Fruit fly (Drosophila melanogaster) whole organism, embryonic: ENCODE measurements around the gene RfC4.

ENCODE experiments used
- Aef1 ChIP-seq: fragments of 200-800 bp; sonication (Bioruptor generic); IDR thresholded peaks from 3 replicates; pipeline ENCODE4 v1.3.6; 2022; ENCODE audit warnings: missing biosample characterization, missing genetic modification characterization
- Atf6 ChIP-seq: fragments of 200-800 bp; sonication (Bioruptor generic); IDR thresholded peaks from 2 replicates; pipeline ENCODE4 v1.3.6; 2022; ENCODE audit warnings: missing biosample characterization, missing genetic modification characterization
- Awh ChIP-seq: fragments of 200-800 bp; sonication (Bioruptor generic); IDR thresholded peaks from 2 replicates; pipeline ENCODE4, ENCODE4 v1.3.6; 2022; ENCODE audit warnings: missing biosample characterization, missing genetic modification characterization
- B-H1 ChIP-seq: fragments of 200-800 bp; sonication (Bioruptor generic); IDR thresholded peaks from 3 replicates; pipeline ENCODE4 v1.3.6; 2022; ENCODE audit warnings: missing biosample characterization, missing genetic modification characterization
- BEAF-32 ChIP-seq: fragments of 200-800 bp; sonication (Bioruptor generic); optimal IDR thresholded peaks from 3 replicates; lab custom pipeline; 2017; ENCODE audit warnings: missing biosample characterization, missing genetic modification characterization, mild to moderate bottlenecking, moderate library complexity, missing genetic modification reagents
- Bdp1 ChIP-seq: fragments of 200-800 bp; sonication (Bioruptor generic); optimal IDR thresholded peaks from 3 replicates; lab custom pipeline; 2016; ENCODE audit warnings: missing biosample characterization, missing genetic modification characterization
- Blimp-1 ChIP-seq: fragments of 200-800 bp; sonication (Bioruptor generic); optimal IDR thresholded peaks from 3 replicates; lab custom pipeline; 2018; ENCODE audit warnings: missing biosample characterization, missing genetic modification characterization, mild to moderate bottlenecking, moderate library complexity, missing genetic modification reagents
- CG10147 ChIP-seq: fragments of 200-800 bp; sonication (Bioruptor generic); optimal IDR thresholded peaks from 2 replicates; lab custom pipeline; 2019; ENCODE audit warnings: missing biosample characterization, mild to moderate bottlenecking, missing genetic modification characterization, moderate library complexity
- CG10267 ChIP-seq: fragments of 200-800 bp; sonication (Bioruptor generic); optimal IDR thresholded peaks from 2 replicates; lab custom pipeline; 2018; ENCODE audit warnings: missing biosample characterization, mild to moderate bottlenecking, missing genetic modification characterization, moderate library complexity
- CG12769 ChIP-seq: fragments of 200-800 bp; sonication (Bioruptor generic); optimal IDR thresholded peaks from 2 replicates; lab custom pipeline; 2019; ENCODE audit warnings: missing biosample characterization, mild to moderate bottlenecking, missing genetic modification characterization, moderate library complexity
- CG14014 ChIP-seq: fragments of 200-800 bp; sonication (Bioruptor generic); IDR thresholded peaks from 2 replicates; pipeline ENCODE4 v1.3.6; 2022; ENCODE audit warnings: missing biosample characterization, missing genetic modification characterization
- CG16813 ChIP-seq: fragments of 200-800 bp; sonication (Bioruptor generic); IDR thresholded peaks from 3 replicates; pipeline ENCODE4 v1.3.6; 2022; ENCODE audit warnings: missing biosample characterization, missing genetic modification characterization; ENCODE audit not compliant: partially characterized antibody
- CG17568 ChIP-seq: fragments of 200-800 bp; sonication (Bioruptor generic); optimal IDR thresholded peaks from 2 replicates; lab custom pipeline; 2018; ENCODE audit warnings: missing biosample characterization, mild to moderate bottlenecking, missing genetic modification characterization, moderate library complexity
- CG18262 ChIP-seq: fragments of 200-800 bp; optimal IDR thresholded peaks from 3 replicates; lab custom pipeline; 2019; ENCODE audit warnings: missing biosample characterization, mild to moderate bottlenecking, missing genetic modification characterization, moderate library complexity
- CG2120 ChIP-seq: fragments of 200-800 bp; sonication (Bioruptor generic); optimal IDR thresholded peaks from 3 replicates; lab custom pipeline; 2016; ENCODE audit warnings: missing biosample characterization, missing genetic modification characterization
- CG2875 ChIP-seq: fragments of 200-800 bp; sonication (Bioruptor generic); optimal IDR thresholded peaks from 2 replicates; lab custom pipeline; 2017; ENCODE audit warnings: missing biosample characterization, mild to moderate bottlenecking, missing genetic modification characterization, missing genetic modification reagents
- CG3995 ChIP-seq: fragments of 200-800 bp; sonication (Bioruptor generic); optimal IDR thresholded peaks from 3 replicates; lab custom pipeline; 2016; ENCODE audit warnings: missing biosample characterization, missing genetic modification characterization
- CG4360 ChIP-seq: fragments of 200-800 bp; sonication (Bioruptor generic); IDR thresholded peaks from 2 replicates; pipeline ENCODE4 v1.3.6; 2022; ENCODE audit warnings: missing biosample characterization, missing genetic modification characterization
- CG8388 ChIP-seq: fragments of 200-800 bp; sonication (Bioruptor generic); optimal IDR thresholded peaks from 2 replicates; lab custom pipeline; 2019; ENCODE audit warnings: missing biosample characterization, mild to moderate bottlenecking, missing genetic modification characterization, moderate library complexity
- CkIIα-i1 ChIP-seq: fragments of 200-800 bp; sonication (Bioruptor generic); IDR thresholded peaks from 2 replicates; pipeline ENCODE4 v1.3.6; 2022; ENCODE audit warnings: missing biosample characterization, missing genetic modification characterization
- CoRest ChIP-seq: fragments of 200-800 bp; sonication (Bioruptor generic); optimal IDR thresholded peaks from 3 replicates; lab custom pipeline; 2018; ENCODE audit warnings: missing biosample characterization, mild to moderate bottlenecking, missing genetic modification characterization, moderate library complexity
- Dll ChIP-seq: fragments of 200-800 bp; sonication (Bioruptor generic); IDR thresholded peaks from 4 replicates; pipeline ENCODE4 v1.3.6; 2022; ENCODE audit warnings: missing biosample characterization, missing genetic modification characterization; ENCODE audit not compliant: partially characterized antibody
- Doc3 ChIP-seq: fragments of 200-800 bp; sonication (Bioruptor generic); IDR thresholded peaks from 3 replicates; pipeline ENCODE4 v1.3.6; 2022; ENCODE audit warnings: missing biosample characterization, missing genetic modification characterization; ENCODE audit not compliant: partially characterized antibody
- Ets65A ChIP-seq: fragments of 200-800 bp; sonication (Bioruptor generic); peaks from one replicate; lab custom pipeline; 2016; ENCODE audit warnings: missing biosample characterization, missing genetic modification characterization
- Ets97D ChIP-seq: fragments of 200-800 bp; sonication (Bioruptor generic); optimal IDR thresholded peaks from 3 replicates; lab custom pipeline; 2016; ENCODE audit warnings: missing biosample characterization, missing genetic modification characterization
- GATAe ChIP-seq: fragments of 200-800 bp; sonication (Bioruptor generic); conservative IDR thresholded peaks from 2 replicates; pipeline ENCODE4 v1.3.6; 2022; ENCODE audit warnings: missing biosample characterization, missing genetic modification characterization
- HHEX ChIP-seq: fragments of 200-800 bp; sonication (Bioruptor generic); optimal IDR thresholded peaks from 3 replicates; lab custom pipeline; 2017; ENCODE audit warnings: missing biosample characterization, mild to moderate bottlenecking, missing genetic modification characterization, missing genetic modification reagents
- HmgZ ChIP-seq: fragments of 200-800 bp; sonication (Bioruptor generic); optimal IDR thresholded peaks from 2 replicates; lab custom pipeline; 2018; ENCODE audit warnings: missing biosample characterization, mild to moderate bottlenecking, missing genetic modification characterization
- Kr ChIP-seq: fragments of 200-800 bp; sonication (Bioruptor generic); optimal IDR thresholded peaks from 2 replicates; lab custom pipeline; 2017; ENCODE audit warnings: missing biosample characterization, mild to moderate bottlenecking, missing genetic modification characterization
- Med ChIP-seq: fragments of 200-800 bp; sonication (Bioruptor generic); peaks from one replicate; lab custom pipeline; 2016; ENCODE audit warnings: missing biosample characterization, missing genetic modification characterization, mild to moderate bottlenecking, inconsistent platforms, moderate library complexity
- Meics ChIP-seq: fragments of 200-800 bp; sonication (Bioruptor generic); optimal IDR thresholded peaks from 2 replicates; lab custom pipeline; 2017; ENCODE audit warnings: missing biosample characterization, mild to moderate bottlenecking, missing genetic modification characterization
- Myb ChIP-seq: fragments of 200-800 bp; sonication (Bioruptor generic); optimal IDR thresholded peaks from 2 replicates; lab custom pipeline; 2016; ENCODE audit warnings: missing biosample characterization, missing genetic modification characterization
- Rfx ChIP-seq: fragments of 200-800 bp; sonication (Bioruptor generic); IDR thresholded peaks from 2 replicates; pipeline ENCODE4 v1.3.6; 2022; ENCODE audit warnings: missing biosample characterization, missing genetic modification characterization
- Spps ChIP-seq: fragments of 200-800 bp; sonication (Bioruptor generic); optimal IDR thresholded peaks from 2 replicates; lab custom pipeline; 2018; ENCODE audit warnings: missing biosample characterization, mild to moderate bottlenecking, missing genetic modification characterization
- Tbp ChIP-seq: fragments of >200 bp; optimal IDR thresholded peaks from 2 replicates; lab custom pipeline; 2018; ENCODE audit warnings: missing biosample characterization, missing genetic modification characterization
- YL-1 ChIP-seq: fragments of 200-800 bp; sonication (Bioruptor generic); optimal IDR thresholded peaks from 3 replicates; lab custom pipeline; 2017; ENCODE audit warnings: missing biosample characterization, mild to moderate bottlenecking, missing genetic modification characterization
- ato ChIP-seq: fragments of 200-800 bp; sonication (Bioruptor generic); IDR thresholded peaks from 2 replicates; pipeline ENCODE4 v1.3.6; 2022; ENCODE audit warnings: missing biosample characterization, missing genetic modification characterization; ENCODE audit not compliant: partially characterized antibody
- chinmo ChIP-seq: fragments of 200-800 bp; sonication (Bioruptor generic); IDR thresholded peaks from 4 replicates; pipeline ENCODE4 v1.3.6; 2022; ENCODE audit warnings: missing biosample characterization, missing genetic modification characterization; ENCODE audit not compliant: partially characterized antibody
- crp ChIP-seq, 2 experiments: fragments of 200-800 bp; sonication (Bioruptor generic); optimal IDR thresholded peaks; 2 replicates in 1 of 2; 3 replicates in 1 of 2; lab custom pipeline; 2017; ENCODE audit warnings: missing biosample characterization in 2 of 2, missing genetic modification characterization in 2 of 2, mild to moderate bottlenecking in 1 of 2, moderate library complexity in 1 of 2
- ems ChIP-seq: fragments of 200-800 bp; sonication (Bioruptor generic); optimal IDR thresholded peaks from 3 replicates; lab custom pipeline; 2016; ENCODE audit warnings: missing biosample characterization, missing genetic modification characterization
- ewg ChIP-seq: fragments of 200-800 bp; sonication (Bioruptor generic); optimal IDR thresholded peaks from 3 replicates; lab custom pipeline; 2017; ENCODE audit warnings: mild to moderate bottlenecking, missing biosample characterization, missing genetic modification reagents, missing genetic modification characterization
- eyg ChIP-seq: fragments of 200-800 bp; sonication (Bioruptor generic); optimal IDR thresholded peaks from 3 replicates; lab custom pipeline; 2016; ENCODE audit warnings: missing biosample characterization, missing genetic modification characterization
- gfzf ChIP-seq: fragments of 200-800 bp; sonication (Bioruptor generic); optimal IDR thresholded peaks from 2 replicates; lab custom pipeline; 2016; ENCODE audit warnings: missing biosample characterization, mild to moderate bottlenecking, missing genetic modification characterization, moderate library complexity
- grau ChIP-seq: fragments of 200-800 bp; optimal IDR thresholded peaks from 3 replicates; lab custom pipeline; 2019; ENCODE audit warnings: missing biosample characterization, mild to moderate bottlenecking, missing genetic modification characterization, moderate library complexity
- h ChIP-seq: fragments of >200 bp; optimal IDR thresholded peaks from 2 replicates; lab custom pipeline; 2017
- lov ChIP-seq, 2 experiments: fragments of 200-800 bp in 1 of 2; fragments of >200 bp in 1 of 2; sonication (Bioruptor generic) in 1 of 2; IDR thresholded peaks in 1 of 2; optimal IDR thresholded peaks in 1 of 2; 2 replicates in 1 of 2; 3 replicates in 1 of 2; pipeline versions ENCODE4 v1.3.6 to Lab custom; 2017 to 2022; ENCODE audit warnings: missing biosample characterization in 1 of 2, missing genetic modification characterization in 1 of 2
- unpg ChIP-seq: fragments of 200-800 bp; sonication (Bioruptor generic); optimal IDR thresholded peaks from 3 replicates; lab custom pipeline; 2018; ENCODE audit warnings: missing biosample characterization, mild to moderate bottlenecking, missing genetic modification characterization, moderate library complexity
- vvl ChIP-seq: fragments of 200-800 bp; sonication (Bioruptor generic); IDR thresholded peaks from 2 replicates; pipeline ENCODE4 v1.3.6; 2022; ENCODE audit warnings: missing biosample characterization, missing genetic modification characterization

RfC4 gene

DNA sequence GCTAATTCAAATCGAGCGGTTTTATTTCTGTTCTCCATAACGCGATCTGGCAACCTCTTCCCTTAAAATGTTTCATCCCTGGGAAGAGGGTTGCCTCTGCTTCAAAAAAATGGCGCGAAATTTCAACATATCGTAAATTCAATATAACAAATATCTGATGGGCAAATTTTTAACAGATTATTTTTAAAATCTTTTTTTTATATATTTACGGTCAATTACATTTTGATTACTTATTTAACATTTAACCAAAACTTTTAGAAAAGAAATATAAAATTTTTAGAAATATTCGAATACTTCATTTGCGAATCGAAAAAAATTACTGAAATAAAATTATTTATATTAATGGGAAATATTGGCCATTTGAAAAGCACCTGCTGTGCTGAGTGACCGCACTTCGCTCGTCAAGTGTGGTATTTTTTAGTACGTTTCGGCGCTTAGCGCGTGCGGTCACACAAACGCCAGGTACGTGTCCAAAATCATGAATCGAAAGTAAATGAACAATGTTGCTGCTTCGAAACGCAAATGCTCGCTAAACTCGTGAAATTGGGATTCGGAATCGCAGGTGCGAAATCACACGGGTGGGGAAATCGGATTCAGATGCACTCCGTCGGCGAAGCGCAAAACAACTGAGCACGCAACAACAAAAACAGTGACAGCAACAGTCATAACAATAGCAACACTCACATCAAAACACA is 34.3 kb upstream of the RfC4 start, which contains the start of gene Ero1L (continued):
- TF ChIP-seq lov (optimal IDR thresholded peaks at IDR 0.05; lab: Kevin White, UChicago) (no peak), lov (GFP tag; IDR thresholded peaks at IDR 0.05; lab: Robert Waterston, UW) (0 out of 3 replicates have a peak, but pooled peaks have one; percentile 47), Aef1 (GFP tag; lab: Robert Waterston, UW) (peak; percentile 52), CG10147 (GFP tag; lab: Kevin White, UChicago) (peak; percentile 36), CG10267 (tag; lab: Kevin White, UChicago) (peak; percentile 70), gfzf (GFP tag; lab: Kevin White, UChicago) (peak; percentile 87), CkIIα-i1 (GFP tag; lab: Robert Waterston, UW) (no peak), ato (GFP tag; lab: Robert Waterston, UW) (0 out of 2 replicates have a peak, but pooled peaks have one; percentile 50), HHEX (GFP tag; lab: Kevin White, UChicago) (no peak), h (no peak), Rfx (GFP tag; lab: Robert Waterston, UW) (peak; percentile 38), CG14014 (GFP tag; lab: Robert Waterston, UW) (0 out of 2 replicates have a peak, but pooled peaks have one; percentile 8), eyg (GFP tag; lab: Kevin White, UChicago) (no peak), HmgZ (peak; percentile 2), ewg (GFP tag; lab: Kevin White, UChicago) (no peak), crp (GFP tag; optimal IDR thresholded peaks at IDR 0.05; lab: Kevin White, UChicago) (peak in 1 of 2 experiments; percentile 54), CG2120 (GFP tag; lab: Kevin White, UChicago) (peak; percentile 16), CG12769 (tag; lab: Kevin White, UChicago) (no peak), grau (peak; percentile 12), CG4360 (GFP tag; lab: Robert Waterston, UW) (peak; percentile 65), CG8388 (no peak), CG17568 (GFP tag; lab: Kevin White, UChicago) (no peak), BEAF-32 (peak; percentile 40), CG2875 (GFP tag; lab: Kevin White, UChicago) (no peak), CoRest (tag; lab: Kevin White, UChicago) (peak; percentile 69), Atf6 (GFP tag; lab: Robert Waterston, UW) (no peak), Myb (GFP tag; lab: Kevin White, UChicago) (peak; percentile 93), Doc3 (no peak), Blimp-1 (GFP tag; lab: Kevin White, UChicago) (peak; percentile 64), B-H1 (GFP tag; lab: Robert Waterston, UW) (no peak), CG18262 (tag; lab: Kevin White, UChicago) (peak; percentile 55), CG16813 (GFP tag; lab: Robert Waterston, UW) (no peak), Med (peak; percentile 64), vvl (GFP tag; lab: Robert Waterston, UW) (peak; percentile 44), Ets97D (GFP tag; lab: Kevin White, UChicago) (peak; percentile 29), unpg (GFP tag; lab: Kevin White, UChicago) (peak; percentile 7), Meics (GFP tag; lab: Kevin White, UChicago) (peak; percentile 52), Awh (GFP tag; lab: Robert Waterston, UW) (no peak), YL-1 (GFP tag; lab: Kevin White, UChicago) (peak; percentile 81), ems (GFP tag; lab: Kevin White, UChicago) (no peak), Kr (no peak), CG3995 (GFP tag; lab: Kevin White, UChicago) (peak; percentile 21), Ets65A (GFP tag; lab: Kevin White, UChicago) (peak; percentile 30), Bdp1 (GFP tag; lab: Kevin White, UChicago) (no peak), GATAe (GFP tag; lab: Robert Waterston, UW) (no peak), Spps (tag; lab: Kevin White, UChicago) (no peak), chinmo (GFP tag; lab: Robert Waterston, UW) (peak; percentile 48; the same call in 1 of the 4 replicates), Dll (GFP tag; lab: Robert Waterston, UW) (peak; percentile 41; the same call in 1 of the 4 replicates), Tbp (GFP tag; lab: Kevin White, UChicago) (no peak)
